Fruit fly (Drosophila melanogaster) whole organism, embryonic: Measurements from ENCODE around the gene UQCR-C2.

Source experiments
- BtbVII ChIP-seq: fragments of 200-800 bp; sonication (Bioruptor generic); optimal IDR thresholded peaks from 3 replicates; lab custom pipeline; 2017; ENCODE audit warnings: missing biosample characterization, mild to moderate bottlenecking, missing genetic modification characterization
- CG11247 ChIP-seq: fragments of 200-800 bp; sonication (Bioruptor generic); IDR thresholded peaks from 2 replicates; pipeline ENCODE4 v1.3.6; 2022; ENCODE audit warnings: missing biosample characterization, missing genetic modification characterization
- CG12155 ChIP-seq: fragments of 200-800 bp; sonication (Bioruptor generic); optimal IDR thresholded peaks from 3 replicates; lab custom pipeline; 2016; ENCODE audit warnings: missing biosample characterization, missing genetic modification characterization
- CG12391 ChIP-seq: fragments of 200-800 bp; sonication (Bioruptor generic); optimal IDR thresholded peaks from 3 replicates; lab custom pipeline; 2018; ENCODE audit warnings: missing biosample characterization, mild to moderate bottlenecking, missing genetic modification characterization, moderate library complexity
- CG12942 ChIP-seq: fragments of 200-800 bp; sonication (Bioruptor generic); optimal IDR thresholded peaks from 3 replicates; lab custom pipeline; 2016; ENCODE audit warnings: missing biosample characterization, missing genetic modification characterization
- CG13123 ChIP-seq: fragments of 200-800 bp; sonication (Bioruptor generic); optimal IDR thresholded peaks from 2 replicates; lab custom pipeline; 2016; ENCODE audit warnings: missing biosample characterization, missing genetic modification characterization
- CG13296 ChIP-seq: fragments of 200-800 bp; sonication (Bioruptor generic); optimal IDR thresholded peaks from 3 replicates; lab custom pipeline; 2018; ENCODE audit warnings: missing biosample characterization, mild to moderate bottlenecking, missing genetic modification characterization
- CG15514 ChIP-seq: fragments of 200-800 bp; sonication (Bioruptor generic); optimal IDR thresholded peaks from 3 replicates; lab custom pipeline; 2017; ENCODE audit warnings: missing biosample characterization, missing genetic modification characterization, mild to moderate bottlenecking, moderate library complexity, missing genetic modification reagents
- CG16779 ChIP-seq: fragments of 200-800 bp; sonication (Bioruptor generic); IDR thresholded peaks from 2 replicates; pipeline ENCODE4 v1.3.6; 2022; ENCODE audit warnings: missing biosample characterization, missing genetic modification characterization
- CG16813 ChIP-seq: fragments of 200-800 bp; sonication (Bioruptor generic); IDR thresholded peaks from 3 replicates; pipeline ENCODE4 v1.3.6; 2022; ENCODE audit warnings: missing biosample characterization, missing genetic modification characterization; ENCODE audit not compliant: partially characterized antibody
- CG16863 ChIP-seq: fragments of 200-800 bp; sonication (Bioruptor generic); optimal IDR thresholded peaks from 3 replicates; lab custom pipeline; 2016; ENCODE audit warnings: missing biosample characterization, missing genetic modification characterization
- CG17361 ChIP-seq: fragments of 200-800 bp; sonication (Bioruptor generic); IDR thresholded peaks from 3 replicates; pipeline ENCODE4 v1.3.6; 2022; ENCODE audit warnings: missing biosample characterization, missing genetic modification characterization
- CG18599 ChIP-seq: fragments of 200-800 bp; sonication (Bioruptor generic); optimal IDR thresholded peaks from 3 replicates; lab custom pipeline; 2017; ENCODE audit warnings: missing biosample characterization, missing genetic modification characterization, mild to moderate bottlenecking, moderate library complexity, missing genetic modification reagents
- CG3281 ChIP-seq: fragments of 200-800 bp; sonication (Bioruptor generic); optimal IDR thresholded peaks from 3 replicates; lab custom pipeline; 2017; ENCODE audit warnings: missing biosample characterization, mild to moderate bottlenecking, missing genetic modification characterization
- CG34224 ChIP-seq: fragments of 200-800 bp; sonication (Bioruptor generic); IDR thresholded peaks from 3 replicates; pipeline ENCODE4 v1.3.6; 2022; ENCODE audit warnings: missing biosample characterization, missing genetic modification characterization; ENCODE audit not compliant: partially characterized antibody
- CG4328 ChIP-seq: fragments of 200-800 bp; sonication (Bioruptor generic); optimal IDR thresholded peaks from 3 replicates; lab custom pipeline; 2017; ENCODE audit warnings: missing biosample characterization, missing genetic modification reagents, missing genetic modification characterization
- CG4617 ChIP-seq: fragments of 200-800 bp; sonication (Bioruptor generic); optimal IDR thresholded peaks from 3 replicates; lab custom pipeline; 2016; ENCODE audit warnings: missing biosample characterization, missing genetic modification characterization, borderline replicate concordance
- CG7839 ChIP-seq: fragments of 200-800 bp; sonication (Bioruptor generic); optimal IDR thresholded peaks from 3 replicates; lab custom pipeline; 2018; ENCODE audit warnings: missing biosample characterization, mild to moderate bottlenecking, missing genetic modification characterization, moderate library complexity
- CG8388 ChIP-seq: fragments of 200-800 bp; sonication (Bioruptor generic); optimal IDR thresholded peaks from 2 replicates; lab custom pipeline; 2019; ENCODE audit warnings: missing biosample characterization, mild to moderate bottlenecking, missing genetic modification characterization, moderate library complexity
- Camta ChIP-seq: fragments of 200-800 bp; sonication (Bioruptor generic); optimal IDR thresholded peaks from 2 replicates; lab custom pipeline; 2016; ENCODE audit warnings: missing biosample characterization, missing genetic modification characterization
- Dbx ChIP-seq: fragments of 200-800 bp; sonication (Bioruptor generic); IDR thresholded peaks from 3 replicates; pipeline ENCODE4 v1.3.6; 2022; ENCODE audit warnings: missing biosample characterization, missing genetic modification characterization
- Dp ChIP-seq: fragments of 200-800 bp; sonication (Bioruptor generic); optimal IDR thresholded peaks from 2 replicates; lab custom pipeline; 2018; ENCODE audit warnings: missing biosample characterization, mild to moderate bottlenecking, missing genetic modification characterization, moderate library complexity
- Fer2 ChIP-seq: fragments of 200-800 bp; sonication (Bioruptor generic); optimal IDR thresholded peaks from 2 replicates; lab custom pipeline; 2018; ENCODE audit warnings: missing biosample characterization, mild to moderate bottlenecking, missing genetic modification characterization, moderate library complexity
- HLH54F ChIP-seq: fragments of 200-800 bp; sonication (Bioruptor generic); optimal IDR thresholded peaks from 3 replicates; lab custom pipeline; 2016; ENCODE audit warnings: missing biosample characterization, missing genetic modification characterization
- Hmr ChIP-seq: fragments of 200-800 bp; sonication (Bioruptor generic); optimal IDR thresholded peaks from 3 replicates; lab custom pipeline; 2017; ENCODE audit warnings: mild to moderate bottlenecking, missing biosample characterization, missing genetic modification reagents, missing genetic modification characterization
- Hr3 ChIP-seq: fragments of 200-800 bp; sonication (Bioruptor generic); optimal IDR thresholded peaks from 3 replicates; lab custom pipeline; 2016; ENCODE audit warnings: missing biosample characterization, missing genetic modification characterization
- Hr51 ChIP-seq, 2 experiments: fragments of 200-800 bp; sonication (Bioruptor generic); optimal IDR thresholded peaks; 2 replicates in 1 of 2; 3 replicates in 1 of 2; lab custom pipeline; 2016 to 2018; ENCODE audit warnings: missing biosample characterization in 2 of 2, missing genetic modification characterization in 2 of 2, mild to moderate bottlenecking in 1 of 2, moderate library complexity in 1 of 2
- MBD-R2 ChIP-seq: fragments of 200-800 bp; sonication (Bioruptor generic); IDR thresholded peaks from 2 replicates; pipeline ENCODE4 v1.3.6; 2022; ENCODE audit warnings: missing biosample characterization, missing genetic modification characterization
- Mes4 ChIP-seq: fragments of 200-800 bp; sonication (Bioruptor generic); optimal IDR thresholded peaks from 2 replicates; lab custom pipeline; 2016; ENCODE audit warnings: missing biosample characterization, missing genetic modification characterization
- Nf-YC ChIP-seq: fragments of 200-800 bp; optimal IDR thresholded peaks from 3 replicates; lab custom pipeline; 2019; ENCODE audit warnings: missing biosample characterization, mild to moderate bottlenecking, missing genetic modification characterization, moderate library complexity
- NfI ChIP-seq: fragments of 200-800 bp; sonication (Bioruptor generic); optimal IDR thresholded peaks from 3 replicates; lab custom pipeline; 2018; ENCODE audit warnings: missing biosample characterization, mild to moderate bottlenecking, missing genetic modification characterization, moderate library complexity
- Xbp1 ChIP-seq: fragments of 200-800 bp; sonication (Bioruptor generic); optimal IDR thresholded peaks from 3 replicates; lab custom pipeline; 2016; ENCODE audit warnings: missing biosample characterization, mild to moderate bottlenecking, missing genetic modification characterization
- Xrp1 ChIP-seq: fragments of 200-800 bp; sonication (Bioruptor generic); IDR thresholded peaks from 2 replicates; pipeline ENCODE4 v1.3.6; 2022; ENCODE audit warnings: missing biosample characterization, missing genetic modification characterization
- bcd ChIP-seq: fragments of 200-800 bp; sonication (Bioruptor generic); optimal IDR thresholded peaks from 2 replicates; lab custom pipeline; 2017; ENCODE audit warnings: missing biosample characterization, mild to moderate bottlenecking, missing genetic modification characterization
- emc ChIP-seq: fragments of 200-800 bp; sonication (Bioruptor generic); optimal IDR thresholded peaks from 2 replicates; lab custom pipeline; 2016; ENCODE audit warnings: missing biosample characterization, missing genetic modification characterization
- gem ChIP-seq: fragments of 200-800 bp; sonication (Bioruptor generic); optimal IDR thresholded peaks from 2 replicates; lab custom pipeline; 2019; ENCODE audit warnings: missing biosample characterization, mild to moderate bottlenecking, missing genetic modification characterization, moderate library complexity
- jing ChIP-seq: fragments of 200-800 bp; sonication (Bioruptor generic); optimal IDR thresholded peaks from 2 replicates; lab custom pipeline; 2018; ENCODE audit warnings: missing biosample characterization, mild to moderate bottlenecking, missing genetic modification characterization
- kni ChIP-seq: fragments of 200-800 bp; sonication (Bioruptor generic); optimal IDR thresholded peaks from 3 replicates; lab custom pipeline; 2017; ENCODE audit warnings: mild to moderate bottlenecking, missing biosample characterization, missing genetic modification reagents, missing genetic modification characterization
- lilli ChIP-seq: fragments of 200-800 bp; sonication (Bioruptor generic); optimal IDR thresholded peaks from 3 replicates; lab custom pipeline; 2016; ENCODE audit warnings: missing biosample characterization, missing genetic modification characterization
- mld ChIP-seq: fragments of 200-800 bp; sonication (Bioruptor generic); IDR thresholded peaks from 3 replicates; pipeline ENCODE4 v1.3.6; 2022; ENCODE audit warnings: missing biosample characterization, missing genetic modification characterization; ENCODE audit not compliant: partially characterized antibody
- nerfin-1 ChIP-seq: fragments of 200-800 bp; sonication (Bioruptor generic); optimal IDR thresholded peaks from 3 replicates; lab custom pipeline; 2019; ENCODE audit warnings: missing biosample characterization, mild to moderate bottlenecking, missing genetic modification characterization, moderate library complexity
- sens ChIP-seq: fragments of 200-800 bp; sonication (Bioruptor generic); peaks from one replicate; lab custom pipeline; 2016; ENCODE audit warnings: missing biosample characterization, missing genetic modification characterization
- sqz ChIP-seq: fragments of 200-800 bp; sonication (Bioruptor generic); optimal IDR thresholded peaks from 3 replicates; lab custom pipeline; 2018; ENCODE audit warnings: missing biosample characterization, mild to moderate bottlenecking, missing genetic modification characterization
- stwl ChIP-seq: fragments of 200-800 bp; sonication (Bioruptor generic); optimal IDR thresholded peaks from 3 replicates; lab custom pipeline; 2018; ENCODE audit warnings: missing biosample characterization, mild to moderate bottlenecking, missing genetic modification characterization, moderate library complexity
- tin ChIP-seq: fragments of 200-800 bp; sonication (Bioruptor generic); optimal IDR thresholded peaks from 3 replicates; lab custom pipeline; 2016; ENCODE audit warnings: missing biosample characterization, missing genetic modification characterization
- toy ChIP-seq: fragments of 200-800 bp; sonication (Bioruptor generic); IDR thresholded peaks from 2 replicates; pipeline ENCODE4 v1.3.6; 2022; ENCODE audit warnings: missing biosample characterization, missing genetic modification characterization
- unc-4 ChIP-seq: fragments of 200-800 bp; sonication (Bioruptor generic); IDR thresholded peaks from 2 replicates; pipeline ENCODE4 v1.3.6; 2022; ENCODE audit warnings: missing biosample characterization, missing genetic modification characterization; ENCODE audit not compliant: partially characterized antibody
- zen2 ChIP-seq: fragments of 200-800 bp; sonication (Bioruptor generic); IDR thresholded peaks from 3 replicates; pipeline ENCODE4 v1.3.6; 2022; ENCODE audit warnings: missing biosample characterization, missing genetic modification characterization; ENCODE audit not compliant: partially characterized antibody

UQCR-C2 gene

dm6 chr3L:16582678-16583315, 1.1 kb upstream of the UQCR-C2 start, which contains the start of gene Rpn12 (continued):
- TF ChIP-seq Xrp1 (GFP tag; lab: Robert Waterston, UW): peak; percentile 39; the same call in 1 of the 2 replicates
- 0 out of 3 replicates have a peak, but pooled peaks have one; percentile 49 for TF ChIP-seq mld
- no peak for TF ChIP-seq CG8388 (GFP tag; lab: Kevin White, UChicago)
- peak; percentile 15 for TF ChIP-seq HLH54F (GFP tag; lab: Kevin White, UChicago)
- TF ChIP-seq jing: no peak
- peak; percentile 5 for TF ChIP-seq tin (GFP tag; lab: Kevin White, UChicago)
- peak; percentile 42 for TF ChIP-seq Nf-YC
- TF ChIP-seq MBD-R2 (GFP tag; lab: Robert Waterston, UW): peak; percentile 69
- TF ChIP-seq CG17361 (GFP tag; lab: Robert Waterston, UW): peak; percentile 55; the same call in 2 of the 3 replicates
- peak; percentile 53 for TF ChIP-seq CG15514
- TF ChIP-seq Hr3 (GFP tag; lab: Kevin White, UChicago): peak; percentile 5
- peak; percentile 93 for TF ChIP-seq sens (GFP tag; lab: Kevin White, UChicago)
- TF ChIP-seq Dp: peak; percentile 28
- TF ChIP-seq bcd (GFP tag; lab: Kevin White, UChicago): no peak
- TF ChIP-seq CG16813 (GFP tag; lab: Robert Waterston, UW): peak; percentile 83
- peak; percentile 70 for TF ChIP-seq stwl (tag; lab: Kevin White, UChicago)
- TF ChIP-seq CG11247: 0 out of 2 replicates have a peak, but pooled peaks have one; percentile 22
- TF ChIP-seq CG12155 (GFP tag; lab: Kevin White, UChicago): peak; percentile 22
- peak; percentile 10 for TF ChIP-seq Camta
- TF ChIP-seq Fer2 (tag; lab: Kevin White, UChicago): peak; percentile 5
- peak; percentile 48 for TF ChIP-seq gem
- TF ChIP-seq unc-4 (GFP tag; lab: Robert Waterston, UW): peak; percentile 83
- TF ChIP-seq kni: no peak
- TF ChIP-seq Mes4 (GFP tag; lab: Kevin White, UChicago): peak; percentile 7
- TF ChIP-seq CG34224: peak; percentile 83
- peak; percentile 60 for TF ChIP-seq CG13296 (GFP tag; lab: Kevin White, UChicago)
- peak; percentile 37 for TF ChIP-seq NfI (GFP tag; lab: Kevin White, UChicago)
- no peak for TF ChIP-seq sqz (GFP tag; lab: Kevin White, UChicago)
- peak in 1 of 2 experiments; percentile 35 for TF ChIP-seq Hr51 (GFP tag; optimal IDR thresholded peaks at IDR 0.05; lab: Kevin White, UChicago)
- no peak for TF ChIP-seq BtbVII (GFP tag; lab: Kevin White, UChicago)
- TF ChIP-seq CG16779 (GFP tag; lab: Robert Waterston, UW): no peak
- no peak for TF ChIP-seq emc
- peak; percentile 80 for TF ChIP-seq zen2
- peak; percentile 29 for TF ChIP-seq nerfin-1 (tag; lab: Kevin White, UChicago)
- no peak for TF ChIP-seq CG13123 (GFP tag; lab: Kevin White, UChicago)
- no peak for TF ChIP-seq CG12942 (GFP tag; lab: Kevin White, UChicago)
- peak; percentile 58 for TF ChIP-seq lilli
- peak; percentile 20 for TF ChIP-seq CG3281
- peak; percentile 53 for TF ChIP-seq CG4617 (GFP tag; lab: Kevin White, UChicago)
- TF ChIP-seq CG7839 (tag; lab: Kevin White, UChicago): peak; percentile 17
- no peak for TF ChIP-seq CG16863 (GFP tag; lab: Kevin White, UChicago)
- TF ChIP-seq Xbp1: peak; percentile 35
- no peak for TF ChIP-seq toy (GFP tag; lab: Robert Waterston, UW)
- peak; percentile 21; the same call in 1 of the 3 replicates for TF ChIP-seq Dbx (GFP tag; lab: Robert Waterston, UW)
- TF ChIP-seq CG4328 (GFP tag; lab: Kevin White, UChicago): no peak
- peak; percentile 8 for TF ChIP-seq Hmr
- peak; percentile 57 for TF ChIP-seq CG12391 (tag; lab: Kevin White, UChicago)
- peak; percentile 24 for TF ChIP-seq CG18599 (GFP tag; lab: Kevin White, UChicago)
